Fruit fly (Drosophila melanogaster) Kc167 (cell line): ENCODE results near the gene CG13003.

Experiments
- Sin3A ChIP-seq: fragments of >200 bp; optimal IDR thresholded peaks from 2 replicates; lab custom pipeline; 2018; ENCODE audit warnings: missing external identifiers
- h ChIP-seq: fragments of >200 bp; optimal IDR thresholded peaks from 3 replicates; lab custom pipeline; 2018; ENCODE audit warnings: missing external identifiers

- no peak for TF ChIP-seq h (lab: Kevin White, UChicago)
- no peak for TF ChIP-seq Sin3A (lab: Kevin White, UChicago)
Observed at dm6 chrX:16811213-16811749, 65.1 kb downstream of the CG13003 start, which contains the start of gene CG4829.
